Worm (Caenorhabditis elegans): ENCODE results near the gene scav-4.

ce11 chrX:12951175-12951574 lies 30.4 kb upstream of the scav-4 start:
- TF ChIP-seq nhr-90 (tag; optimal IDR thresholded peaks at IDR 0.05): no peak
- TF ChIP-seq ztf-28 (GFP tag; IDR thresholded peaks at IDR 0.05): no peak
- TF ChIP-seq snpc-4 (GFP tag; optimal IDR thresholded peaks at IDR 0.05): no peak
- TF ChIP-seq snpc-4 (tag; optimal IDR thresholded peaks at IDR 0.05): no peak
- TF ChIP-seq unc-62 (GFP tag; optimal IDR thresholded peaks at IDR 0.05): no peak
- no peak for TF ChIP-seq F10E7.11 (tag; optimal IDR thresholded peaks at IDR 0.05)
- TF ChIP-seq Y53F4B.3 (GFP tag; IDR thresholded peaks at IDR 0.05): no peak
- no peak for TF ChIP-seq hrde-1 (tag; optimal IDR thresholded peaks at IDR 0.05; ENCODE audit: borderline replicate concordance)
- no peak for TF ChIP-seq nfya-1 (tag; optimal IDR thresholded peaks at IDR 0.05; ENCODE audit: borderline replicate concordance, insufficient read depth)
- TF ChIP-seq dpl-1 (GFP tag; optimal IDR thresholded peaks at IDR 0.05): no peak
- TF ChIP-seq rcor-1 (GFP tag; IDR thresholded peaks at IDR 0.05): no peak
- no peak for TF ChIP-seq him-1 (tag; optimal IDR thresholded peaks at IDR 0.05)
- no peak for TF ChIP-seq rec-8 (tag; optimal IDR thresholded peaks at IDR 0.05)
- TF ChIP-seq F52B5.7 (tag; optimal IDR thresholded peaks at IDR 0.05): no peak

Measured in whole organism, young adult.